Worm (Caenorhabditis elegans): ENCODE data around the gene adm-2.

ce11 chrX:13714710-13715109 lies 27.0 kb downstream of the adm-2 start:
- TF ChIP-seq him-1 (tag; optimal IDR thresholded peaks at IDR 0.05) (no peak), dao-5 (tag; optimal IDR thresholded peaks at IDR 0.05) (peak; percentile 62), W03F9.2 (tag; optimal IDR thresholded peaks at IDR 0.05) (no peak)
